Fruit fly (Drosophila melanogaster) whole organism, embryonic: ENCODE measurements around the gene CG5853.

ENCODE experiments used
- B-H2 ChIP-seq: fragments of 200-800 bp; sonication (Bioruptor generic); optimal IDR thresholded peaks from 2 replicates; lab custom pipeline; 2018; ENCODE audit warnings: missing biosample characterization, mild to moderate bottlenecking, missing genetic modification characterization
- CG10274 ChIP-seq: fragments of 200-800 bp; sonication (Bioruptor generic); optimal IDR thresholded peaks from 3 replicates; lab custom pipeline; 2017; ENCODE audit warnings: missing biosample characterization, mild to moderate bottlenecking, missing genetic modification characterization
- CG1233 ChIP-seq: fragments of 200-800 bp; sonication (Bioruptor generic); optimal IDR thresholded peaks from 4 replicates; lab custom pipeline; 2018; ENCODE audit warnings: missing biosample characterization, mild to moderate bottlenecking, missing genetic modification characterization
- CG12769 ChIP-seq: fragments of 200-800 bp; sonication (Bioruptor generic); optimal IDR thresholded peaks from 2 replicates; lab custom pipeline; 2019; ENCODE audit warnings: missing biosample characterization, mild to moderate bottlenecking, missing genetic modification characterization, moderate library complexity
- CG14860 ChIP-seq: fragments of 200-800 bp; sonication (Bioruptor generic); IDR thresholded peaks from 3 replicates; pipeline ENCODE4 v1.3.6; 2022; ENCODE audit warnings: missing biosample characterization, missing genetic modification characterization; ENCODE audit not compliant: partially characterized antibody
- CG18599 ChIP-seq: fragments of 200-800 bp; sonication (Bioruptor generic); optimal IDR thresholded peaks from 3 replicates; lab custom pipeline; 2017; ENCODE audit warnings: missing biosample characterization, missing genetic modification characterization, mild to moderate bottlenecking, moderate library complexity, missing genetic modification reagents
- CG33213 ChIP-seq: fragments of 200-800 bp; sonication (Bioruptor generic); optimal IDR thresholded peaks from 3 replicates; lab custom pipeline; 2016; ENCODE audit warnings: missing biosample characterization, missing genetic modification characterization
- CG3838 ChIP-seq: fragments of 200-800 bp; sonication (Bioruptor generic); optimal IDR thresholded peaks from 3 replicates; lab custom pipeline; 2016; ENCODE audit warnings: missing biosample characterization, missing genetic modification characterization
- CG4282 ChIP-seq: fragments of 200-800 bp; sonication (Bioruptor generic); optimal IDR thresholded peaks from 2 replicates; lab custom pipeline; 2016; ENCODE audit warnings: missing biosample characterization, missing genetic modification characterization
- CG6813 ChIP-seq: fragments of 200-800 bp; sonication (Bioruptor generic); optimal IDR thresholded peaks from 2 replicates; lab custom pipeline; 2017; ENCODE audit warnings: missing biosample characterization, missing genetic modification characterization, mild to moderate bottlenecking, moderate library complexity, missing genetic modification reagents
- CG7745 ChIP-seq: fragments of 200-800 bp; sonication (Bioruptor generic); optimal IDR thresholded peaks from 2 replicates; lab custom pipeline; 2018; ENCODE audit warnings: missing biosample characterization, mild to moderate bottlenecking, missing genetic modification characterization, moderate library complexity
- CG7963 ChIP-seq: fragments of 200-800 bp; sonication (Bioruptor generic); IDR thresholded peaks from 3 replicates; pipeline ENCODE4 v1.3.6; 2022; ENCODE audit warnings: missing biosample characterization, missing genetic modification characterization; ENCODE audit not compliant: partially characterized antibody
- CG8765 ChIP-seq: fragments of 200-800 bp; sonication (Bioruptor generic); IDR thresholded peaks from 2 replicates; pipeline ENCODE4 v1.3.6; 2022; ENCODE audit warnings: missing biosample characterization, missing genetic modification characterization
- CG9797 ChIP-seq: fragments of 200-800 bp; sonication (Bioruptor generic); optimal IDR thresholded peaks from 3 replicates; lab custom pipeline; 2018; ENCODE audit warnings: missing biosample characterization, mild to moderate bottlenecking, missing genetic modification characterization
- Dip2 ChIP-seq: fragments of 200-800 bp; sonication (Bioruptor generic); IDR thresholded peaks from 2 replicates; pipeline ENCODE4 v1.3.6; 2022; ENCODE audit warnings: missing biosample characterization, missing genetic modification characterization
- Dll ChIP-seq: fragments of 200-800 bp; sonication (Bioruptor generic); IDR thresholded peaks from 4 replicates; pipeline ENCODE4 v1.3.6; 2022; ENCODE audit warnings: missing biosample characterization, missing genetic modification characterization; ENCODE audit not compliant: partially characterized antibody
- Eip74EF ChIP-seq, 2 experiments: fragments of 200-800 bp in 1 of 2; fragments of >200 bp in 1 of 2; sonication (Bioruptor generic) in 1 of 2; optimal IDR thresholded peaks; 2 replicates each; lab custom pipeline; 2017 to 2019; ENCODE audit warnings: missing biosample characterization in 2 of 2, missing genetic modification characterization in 2 of 2, mild to moderate bottlenecking in 1 of 2, moderate library complexity in 1 of 2
- Gug ChIP-seq: fragments of 200-800 bp; sonication (Bioruptor generic); IDR thresholded peaks from 4 replicates; pipeline ENCODE4 v1.3.6; 2022; ENCODE audit warnings: missing biosample characterization, missing genetic modification characterization
- Hmr ChIP-seq: fragments of 200-800 bp; sonication (Bioruptor generic); optimal IDR thresholded peaks from 3 replicates; lab custom pipeline; 2017; ENCODE audit warnings: mild to moderate bottlenecking, missing biosample characterization, missing genetic modification reagents, missing genetic modification characterization
- Hr78 ChIP-seq, 2 experiments: fragments of 200-800 bp in 1 of 2; fragments of >200 bp in 1 of 2; sonication (Bioruptor generic) in 1 of 2; optimal IDR thresholded peaks; 2 replicates each; lab custom pipeline; 2017 to 2019; ENCODE audit warnings: missing biosample characterization in 2 of 2, missing genetic modification characterization in 2 of 2, mild to moderate bottlenecking in 1 of 2, moderate library complexity in 1 of 2
- Lhr ChIP-seq: fragments of 200-800 bp; sonication (Bioruptor generic); optimal IDR thresholded peaks from 3 replicates; lab custom pipeline; 2017; ENCODE audit warnings: mild to moderate bottlenecking, missing biosample characterization, missing genetic modification reagents, missing genetic modification characterization
- MESR4 ChIP-seq: fragments of 200-800 bp; sonication (Bioruptor generic); optimal IDR thresholded peaks from 2 replicates; lab custom pipeline; 2018; ENCODE audit warnings: missing biosample characterization, mild to moderate bottlenecking, missing genetic modification characterization, moderate library complexity
- Nf-YC ChIP-seq: fragments of 200-800 bp; optimal IDR thresholded peaks from 3 replicates; lab custom pipeline; 2019; ENCODE audit warnings: missing biosample characterization, mild to moderate bottlenecking, missing genetic modification characterization, moderate library complexity
- Rfx ChIP-seq: fragments of 200-800 bp; sonication (Bioruptor generic); IDR thresholded peaks from 2 replicates; pipeline ENCODE4 v1.3.6; 2022; ENCODE audit warnings: missing biosample characterization, missing genetic modification characterization
- Sry-δ ChIP-seq: fragments of 200-800 bp; sonication (Bioruptor generic); optimal IDR thresholded peaks from 2 replicates; lab custom pipeline; 2016; ENCODE audit warnings: missing biosample characterization, missing genetic modification characterization
- Xbp1 ChIP-seq: fragments of 200-800 bp; sonication (Bioruptor generic); optimal IDR thresholded peaks from 3 replicates; lab custom pipeline; 2016; ENCODE audit warnings: missing biosample characterization, mild to moderate bottlenecking, missing genetic modification characterization
- ash1 ChIP-seq: fragments of 200-800 bp; sonication (Bioruptor generic); optimal IDR thresholded peaks from 2 replicates; lab custom pipeline; 2018; ENCODE audit warnings: missing biosample characterization, mild to moderate bottlenecking, missing genetic modification characterization
- caup ChIP-seq: fragments of 200-800 bp; sonication (Bioruptor generic); optimal IDR thresholded peaks from 3 replicates; lab custom pipeline; 2017; ENCODE audit warnings: missing biosample characterization, mild to moderate bottlenecking, missing genetic modification characterization, moderate library complexity; ENCODE audit not compliant: severe bottlenecking
- da ChIP-seq: fragments of 200-800 bp; sonication (Bioruptor generic); optimal IDR thresholded peaks from 2 replicates; lab custom pipeline; 2016; ENCODE audit warnings: missing biosample characterization, missing genetic modification characterization
- dati ChIP-seq: fragments of 200-800 bp; sonication (Bioruptor generic); IDR thresholded peaks from 2 replicates; pipeline ENCODE4 v1.3.6; 2022; ENCODE audit warnings: missing biosample characterization, missing genetic modification characterization
- dysf ChIP-seq: fragments of 200-800 bp; sonication (Bioruptor generic); IDR thresholded peaks from 3 replicates; pipeline ENCODE4 v1.3.6; 2022; ENCODE audit warnings: missing biosample characterization, missing genetic modification characterization
- gem ChIP-seq: fragments of 200-800 bp; sonication (Bioruptor generic); optimal IDR thresholded peaks from 2 replicates; lab custom pipeline; 2019; ENCODE audit warnings: missing biosample characterization, mild to moderate bottlenecking, missing genetic modification characterization, moderate library complexity
- gro ChIP-seq: fragments of 200-800 bp; sonication (Bioruptor generic); optimal IDR thresholded peaks from 2 replicates; lab custom pipeline; 2016; ENCODE audit warnings: missing biosample characterization, missing genetic modification characterization
- gsb ChIP-seq: fragments of 200-800 bp; sonication (Bioruptor generic); IDR thresholded peaks from 2 replicates; pipeline ENCODE4 v1.3.6; 2022; ENCODE audit warnings: missing biosample characterization, missing genetic modification characterization
- her ChIP-seq: fragments of 200-800 bp; sonication (Bioruptor generic); optimal IDR thresholded peaks from 2 replicates; lab custom pipeline; 2016; ENCODE audit warnings: missing biosample characterization, missing genetic modification characterization
- jumu ChIP-seq: fragments of 200-800 bp; sonication (Bioruptor generic); optimal IDR thresholded peaks from 3 replicates; lab custom pipeline; 2016; ENCODE audit warnings: missing biosample characterization, missing genetic modification characterization
- kah ChIP-seq: fragments of 200-800 bp; sonication (Bioruptor generic); optimal IDR thresholded peaks from 2 replicates; lab custom pipeline; 2018; ENCODE audit warnings: missing biosample characterization, mild to moderate bottlenecking, missing genetic modification characterization
- knrl ChIP-seq: fragments of 200-800 bp; sonication (Bioruptor generic); IDR thresholded peaks from 3 replicates; pipeline ENCODE4 v1.3.6; 2022; ENCODE audit warnings: missing biosample characterization, missing genetic modification characterization; ENCODE audit not compliant: partially characterized antibody
- luna ChIP-seq: fragments of 200-800 bp; sonication (Bioruptor generic); optimal IDR thresholded peaks from 2 replicates; lab custom pipeline; 2016; ENCODE audit warnings: missing biosample characterization, missing genetic modification characterization
- nmo ChIP-seq: fragments of 200-800 bp; sonication (Bioruptor generic); optimal IDR thresholded peaks from 2 replicates; lab custom pipeline; 2018; ENCODE audit warnings: missing biosample characterization, mild to moderate bottlenecking, missing genetic modification characterization, moderate library complexity
- nom ChIP-seq: fragments of 200-800 bp; sonication (Bioruptor generic); optimal IDR thresholded peaks from 2 replicates; lab custom pipeline; 2017; ENCODE audit warnings: missing biosample characterization, missing genetic modification characterization, mild to moderate bottlenecking, moderate library complexity, missing genetic modification reagents
- p53 ChIP-seq: fragments of 200-800 bp; sonication (Bioruptor generic); optimal IDR thresholded peaks from 2 replicates; lab custom pipeline; 2016; ENCODE audit warnings: missing biosample characterization, missing genetic modification characterization
- row ChIP-seq: fragments of 200-800 bp; sonication (Bioruptor generic); IDR thresholded peaks from 3 replicates; pipeline ENCODE4 v1.3.6; 2022; ENCODE audit warnings: missing biosample characterization, missing genetic modification characterization
- slou ChIP-seq: fragments of 200-800 bp; sonication (Bioruptor generic); optimal IDR thresholded peaks from 3 replicates; lab custom pipeline; 2016; ENCODE audit warnings: missing biosample characterization, missing genetic modification characterization
- stc ChIP-seq: fragments of 200-800 bp; sonication (Bioruptor generic); IDR thresholded peaks from 2 replicates; pipeline ENCODE4 v1.3.6; 2022; ENCODE audit warnings: missing biosample characterization, missing genetic modification characterization
- tll ChIP-seq, 2 experiments: fragments of 200-800 bp in 1 of 2; fragments of >200 bp in 1 of 2; sonication (Bioruptor generic) in 1 of 2; optimal IDR thresholded peaks; 2 replicates each; lab custom pipeline; 2017 to 2019; ENCODE audit warnings: missing biosample characterization in 2 of 2, missing genetic modification characterization in 2 of 2, mild to moderate bottlenecking in 1 of 2, moderate library complexity in 1 of 2
- unpg ChIP-seq: fragments of 200-800 bp; sonication (Bioruptor generic); optimal IDR thresholded peaks from 3 replicates; lab custom pipeline; 2018; ENCODE audit warnings: missing biosample characterization, mild to moderate bottlenecking, missing genetic modification characterization, moderate library complexity
- vnd ChIP-seq: fragments of 200-800 bp; sonication (Bioruptor generic); IDR thresholded peaks from 3 replicates; pipeline ENCODE4 v1.3.6; 2022; ENCODE audit warnings: missing biosample characterization, missing genetic modification characterization; ENCODE audit not compliant: partially characterized antibody
- wdn ChIP-seq: fragments of 200-800 bp; sonication (Bioruptor generic); IDR thresholded peaks from 2 replicates; pipeline ENCODE4 v1.3.6; 2022; ENCODE audit warnings: missing biosample characterization, missing genetic modification characterization

The CG5853 gene

DNA sequence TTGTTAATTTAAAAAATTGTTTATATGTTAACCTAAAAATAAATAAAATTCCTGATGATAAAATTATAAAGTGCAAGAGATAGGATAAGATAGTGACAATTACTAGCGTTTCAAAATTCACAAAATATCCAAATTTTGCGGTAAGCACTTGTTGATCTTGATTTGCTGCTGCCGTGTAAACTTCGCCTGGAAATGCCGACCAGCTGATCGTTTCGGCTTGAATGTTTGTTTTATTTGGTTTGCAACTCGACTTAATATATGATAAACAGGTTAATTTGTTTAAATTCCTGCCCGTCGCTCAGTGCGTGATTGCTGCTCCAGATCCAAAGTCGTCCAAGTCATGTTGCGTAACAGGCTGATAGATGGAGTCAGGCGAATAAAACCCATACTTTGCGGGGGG, 26.0 kb downstream of the CG5853 start, which contains the start of gene CG4592 (continued):
- TF ChIP-seq CG6813 (GFP tag; lab: Kevin White, UChicago) (peak; percentile 17), Sry-δ (GFP tag; lab: Kevin White, UChicago) (no peak), Hmr (GFP tag; lab: Kevin White, UChicago) (peak; percentile 67), nom (GFP tag; lab: Kevin White, UChicago) (no peak), CG7745 (no peak), CG14860 (GFP tag; lab: Robert Waterston, UW) (no peak), Lhr (no peak), vnd (GFP tag; lab: Robert Waterston, UW) (no peak), CG4282 (GFP tag; lab: Kevin White, UChicago) (no peak), jumu (peak; percentile 30), caup (GFP tag; lab: Kevin White, UChicago) (peak; percentile 66), da (GFP tag; lab: Kevin White, UChicago) (no peak), dysf (peak; percentile 74), stc (GFP tag; lab: Robert Waterston, UW) (0 out of 2 replicates have a peak, but pooled peaks have one; percentile 17), CG7963 (GFP tag; lab: Robert Waterston, UW) (no peak), Rfx (peak; percentile 83), CG33213 (peak; percentile 12), unpg (no peak), CG12769 (tag; lab: Kevin White, UChicago) (no peak), CG3838 (GFP tag; lab: Kevin White, UChicago) (peak; percentile 5), Hr78 (GFP tag; optimal IDR thresholded peaks at IDR 0.05; lab: Kevin White, UChicago) (no peak), dati (0 out of 2 replicates have a peak, but pooled peaks have one; percentile 35), knrl (GFP tag; lab: Robert Waterston, UW) (no peak), B-H2 (peak; percentile 52), CG18599 (GFP tag; lab: Kevin White, UChicago) (peak; percentile 58), gem (tag; lab: Kevin White, UChicago) (no peak), her (GFP tag; lab: Kevin White, UChicago) (peak; percentile 45), MESR4 (GFP tag; lab: Kevin White, UChicago) (peak; percentile 21), slou (GFP tag; lab: Kevin White, UChicago) (no peak), nmo (GFP tag; lab: Kevin White, UChicago) (peak; percentile 56), kah (peak; percentile 46), CG10274 (GFP tag; lab: Kevin White, UChicago) (no peak), row (GFP tag; lab: Robert Waterston, UW) (peak; percentile 81), Gug (GFP tag; lab: Robert Waterston, UW) (no peak), p53 (GFP tag; lab: Kevin White, UChicago) (no peak), CG8765 (no peak), luna (GFP tag; lab: Kevin White, UChicago) (no peak), ash1 (GFP tag; lab: Kevin White, UChicago) (no peak), wdn (0 out of 2 replicates have a peak, but pooled peaks have one; percentile 22), tll (GFP tag; optimal IDR thresholded peaks at IDR 0.05; lab: Kevin White, UChicago) (no peak), Xbp1 (peak; percentile 64), Nf-YC (tag; lab: Kevin White, UChicago) (no peak), CG1233 (GFP tag; lab: Kevin White, UChicago) (peak; percentile 58), Dll (GFP tag; lab: Robert Waterston, UW) (no peak), Eip74EF (GFP tag; optimal IDR thresholded peaks at IDR 0.05; lab: Kevin White, UChicago) (no peak), CG9797 (GFP tag; lab: Kevin White, UChicago) (no peak), Dip2 (GFP tag; lab: Robert Waterston, UW) (no peak), gsb (GFP tag; lab: Robert Waterston, UW) (no peak), gro (GFP tag; lab: Kevin White, UChicago) (peak; percentile 67)
